Fruit fly (Drosophila melanogaster): Measurements from ENCODE around the gene Gyc89Db.

Gyc89Db gene

DNA sequence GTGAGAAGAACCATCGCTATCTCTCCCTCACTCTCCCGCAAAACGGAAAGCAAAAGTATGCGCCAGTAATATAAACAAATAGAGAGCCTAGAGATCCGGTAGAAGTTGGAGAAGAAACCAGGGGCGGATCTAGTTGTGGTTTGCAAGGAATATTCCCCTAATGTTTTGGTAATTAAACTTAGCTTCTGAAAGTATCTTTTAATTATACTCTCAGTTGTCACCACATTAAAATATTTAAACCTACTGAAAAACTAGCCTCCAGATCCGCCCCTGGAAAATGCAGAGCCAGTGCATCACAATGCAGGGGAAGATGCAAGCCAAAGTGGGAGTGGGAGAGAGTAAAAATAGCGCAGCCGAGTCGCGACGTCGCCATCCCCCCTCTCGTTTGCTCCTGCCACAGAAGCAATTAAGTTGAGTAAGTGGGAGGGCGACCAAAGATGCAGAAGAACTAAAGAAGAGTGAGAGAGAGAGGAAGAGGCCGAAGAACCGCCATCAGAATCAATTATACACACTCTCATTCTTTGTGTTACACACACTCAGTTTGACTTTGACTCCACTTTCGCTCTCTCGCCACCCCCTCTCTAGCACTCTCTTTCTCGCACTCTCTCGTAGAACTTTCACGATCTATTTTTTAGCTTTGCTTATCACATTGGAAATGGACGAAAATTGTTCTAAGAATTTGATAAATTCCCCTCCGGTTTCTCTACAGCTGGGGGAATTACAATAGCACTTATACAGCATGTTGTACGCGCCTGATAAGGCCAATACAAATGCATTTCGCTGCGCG is 27.5 kb upstream of the Gyc89Db start (continued):
- TF ChIP-seq CG2875 (GFP tag; optimal IDR thresholded peaks at IDR 0.05), result peak; percentile 93
- TF ChIP-seq Deaf1 (tag; optimal IDR thresholded peaks at IDR 0.05), result peak; percentile 57
- peak; percentile 73 for TF ChIP-seq fd3F (GFP tag; optimal IDR thresholded peaks at IDR 0.05)
- TF ChIP-seq CG1024 (GFP tag; IDR thresholded peaks at IDR 0.05), result peak; percentile 94
- peak; percentile 86 for TF ChIP-seq ssp (GFP tag; IDR thresholded peaks at IDR 0.05)
- TF ChIP-seq CG8281 (tag; optimal IDR thresholded peaks at IDR 0.05), result peak; percentile 82
- peak; percentile 97 for TF ChIP-seq otp (GFP tag; IDR thresholded peaks at IDR 0.05)
- peak; percentile 95 for TF ChIP-seq CG15601 (tag; optimal IDR thresholded peaks at IDR 0.05)
- TF ChIP-seq Myb (GFP tag; optimal IDR thresholded peaks at IDR 0.05), result peak; percentile 64
- TF ChIP-seq Hmr (GFP tag; optimal IDR thresholded peaks at IDR 0.05), result peak; percentile 19
- TF ChIP-seq croc (GFP tag; conservative IDR thresholded peaks at IDR 0.05), result peak; percentile 97
- 0 out of 2 replicates have a peak, but pooled peaks have one; percentile 6 for TF ChIP-seq Oaz (GFP tag; IDR thresholded peaks at IDR 0.05)
- peak; percentile 84 for TF ChIP-seq CG17612 (GFP tag; IDR thresholded peaks at IDR 0.05)
- TF ChIP-seq CG4707 (GFP tag; optimal IDR thresholded peaks at IDR 0.05), result peak; percentile 90
- TF ChIP-seq pho (GFP tag; optimal IDR thresholded peaks at IDR 0.05), result peak; percentile 61
- peak; percentile 74 for TF ChIP-seq CG10565 (GFP tag; optimal IDR thresholded peaks at IDR 0.05)
- peak; percentile 94 for TF ChIP-seq az2 (GFP tag; optimal IDR thresholded peaks at IDR 0.05)
- peak; percentile 99 for TF ChIP-seq ken (GFP tag; IDR thresholded peaks at IDR 0.05)
- TF ChIP-seq B-H2 (GFP tag; optimal IDR thresholded peaks at IDR 0.05), result peak; percentile 58
- TF ChIP-seq HLHmδ (GFP tag; optimal IDR thresholded peaks at IDR 0.05), result no peak
- peak; percentile 97 for TF ChIP-seq chm (GFP tag; IDR thresholded peaks at IDR 0.05)
- peak; percentile 68; the same call in 2 of the 3 replicates for TF ChIP-seq CG6175 (GFP tag; IDR thresholded peaks at IDR 0.05)
- peak; percentile 93 for TF ChIP-seq CG9609 (GFP tag; optimal IDR thresholded peaks at IDR 0.05)
- peak; percentile 51; the same call in 1 of the 2 replicates for TF ChIP-seq amos (GFP tag; IDR thresholded peaks at IDR 0.05; ENCODE audit: partially characterized antibody)
- peak; percentile 73 for TF ChIP-seq Bdp1 (GFP tag; optimal IDR thresholded peaks at IDR 0.05)
- TF ChIP-seq phol (tag; optimal IDR thresholded peaks at IDR 0.05), result peak; percentile 96
- peak; percentile 91 for TF ChIP-seq ewg (GFP tag; optimal IDR thresholded peaks at IDR 0.05)
- peak; percentile 93 for TF ChIP-seq zen (tag; optimal IDR thresholded peaks at IDR 0.05)
- TF ChIP-seq Dll (GFP tag; IDR thresholded peaks at IDR 0.05; ENCODE audit: partially characterized antibody), result 0 out of 4 replicates have a peak, but pooled peaks have one; percentile 24
- TF ChIP-seq CG18476 (GFP tag; optimal IDR thresholded peaks at IDR 0.05), result peak; percentile 85
- TF ChIP-seq CG30403 (GFP tag; optimal IDR thresholded peaks at IDR 0.05), result peak; percentile 93
- peak; percentile 59 for TF ChIP-seq CG7271 (tag; optimal IDR thresholded peaks at IDR 0.05)
- TF ChIP-seq Trl (optimal IDR thresholded peaks at IDR 0.05), result peak; percentile 65 to 87
- peak; percentile 81 for TF ChIP-seq Trl (GFP tag; optimal IDR thresholded peaks at IDR 0.05)
- TF ChIP-seq CG1647 (GFP tag; optimal IDR thresholded peaks at IDR 0.05), result peak; percentile 94
- peak; percentile 85 for TF ChIP-seq lab (GFP tag; optimal IDR thresholded peaks at IDR 0.05)
- TF ChIP-seq Opbp (GFP tag; IDR thresholded peaks at IDR 0.05; ENCODE audit: partially characterized antibody), result peak; percentile 92
- peak; percentile 93 for TF ChIP-seq Xbp1 (GFP tag; optimal IDR thresholded peaks at IDR 0.05)
- TF ChIP-seq slbo (GFP tag; IDR thresholded peaks at IDR 0.05), result peak; percentile 93
- peak; percentile 90 for TF ChIP-seq Aef1 (GFP tag; IDR thresholded peaks at IDR 0.05)
- TF ChIP-seq usp (GFP tag; optimal IDR thresholded peaks at IDR 0.05), result no peak
- TF ChIP-seq ara (GFP tag; IDR thresholded peaks at IDR 0.05), result peak; percentile 99
- peak; percentile 52; the same call in 1 of the 2 replicates for TF ChIP-seq E2f2 (GFP tag; IDR thresholded peaks at IDR 0.05)
- TF ChIP-seq CTCF (GFP tag; optimal IDR thresholded peaks at IDR 0.05), result peak; percentile 48
- TF ChIP-seq CG3281 (GFP tag; optimal IDR thresholded peaks at IDR 0.05), result peak; percentile 67
- TF ChIP-seq CG4360 (GFP tag; IDR thresholded peaks at IDR 0.05), result peak; percentile 81
- peak; percentile 90 for TF ChIP-seq z (GFP tag; IDR thresholded peaks at IDR 0.05)
- peak; percentile 65 for TF ChIP-seq CG15073 (GFP tag; optimal IDR thresholded peaks at IDR 0.05)
- peak; percentile 91 to 95 for TF ChIP-seq Pdp1 (GFP tag; optimal IDR thresholded peaks at IDR 0.05)

Measured in whole organism, embryonic.